Fruit fly (Drosophila melanogaster) S2 (cell line): ENCODE measurements around the gene RhoGEF3.

ENCODE experiments used
- CG8478 ChIP-seq: fragments of >200 bp; optimal IDR thresholded peaks from 2 replicates; lab custom pipeline; 2018
- CTCF ChIP-seq, 2 experiments: fragments of >200 bp; optimal IDR thresholded peaks; 2 replicates each; lab custom pipeline; 2018

DNA sequence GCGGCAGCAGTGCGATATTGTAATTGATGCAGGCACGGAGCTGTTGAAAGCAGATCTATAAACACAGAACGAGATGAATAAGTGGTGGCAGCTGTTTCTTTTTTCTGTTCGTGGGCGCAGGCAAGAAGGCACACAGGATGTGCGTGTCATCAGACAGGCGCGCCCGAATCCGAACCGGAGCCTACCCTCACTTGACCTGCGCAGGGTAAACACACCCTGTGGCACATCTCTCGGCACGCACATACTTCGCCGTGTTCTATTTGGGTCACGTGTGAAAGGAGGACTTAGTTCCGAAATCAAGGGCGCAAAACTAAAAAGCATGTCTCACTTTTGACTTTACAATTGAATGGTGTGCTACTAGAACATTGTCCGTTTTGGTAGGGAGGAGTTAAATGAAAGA lies 44.3 kb downstream of the RhoGEF3 start:
- no peak for TF ChIP-seq CTCF (optimal IDR thresholded peaks at IDR 0.05; lab: Kevin White, UChicago)
- TF ChIP-seq CG8478 (lab: Kevin White, UChicago), result no peak
